Worm (Caenorhabditis elegans) whole organism, L4 larva: ENCODE results near the gene lido-18.
A peak's percentile ranks its signal among the peaks of the same experiment; 100 is the strongest.

Experiments used
- daf-19 ChIP-seq: fragments of 200-800 bp; sonication (Bioruptor generic); conservative IDR thresholded peaks from 2 replicates; pipeline ENCODE4 v1.3.6; 2022; ENCODE audit warnings: missing genetic modification characterization, missing compliant biosample characterization
- lsy-2 ChIP-seq, 2 experiments: fragments of 150-350 bp in 1 of 2; sonication (generic microtip) in 1 of 2; optimal IDR thresholded peaks; 2 replicates each; lab custom pipeline; 2014 to 2017; ENCODE audit warnings: missing biosample characterization in 2 of 2, missing genetic modification characterization in 2 of 2
- nhr-10 ChIP-seq: fragments of 150-350 bp; optimal IDR thresholded peaks from 2 replicates; lab custom pipeline; 2014; ENCODE audit warnings: missing biosample characterization, missing genetic modification characterization
- unc-62 ChIP-seq, 3 experiments: fragments of 150-350 bp in 1 of 3; sonication (generic microtip); optimal IDR thresholded peaks in 2 of 3; peaks in 1 of 3; 1 replicate in 1 of 3; 2 replicates in 2 of 3; lab custom pipeline; 2014 to 2017; ENCODE audit warnings: missing biosample characterization in 3 of 3, missing genetic modification characterization in 3 of 3, missing genetic modification reagents in 3 of 3, missing genotype in 1 of 3

DNA sequence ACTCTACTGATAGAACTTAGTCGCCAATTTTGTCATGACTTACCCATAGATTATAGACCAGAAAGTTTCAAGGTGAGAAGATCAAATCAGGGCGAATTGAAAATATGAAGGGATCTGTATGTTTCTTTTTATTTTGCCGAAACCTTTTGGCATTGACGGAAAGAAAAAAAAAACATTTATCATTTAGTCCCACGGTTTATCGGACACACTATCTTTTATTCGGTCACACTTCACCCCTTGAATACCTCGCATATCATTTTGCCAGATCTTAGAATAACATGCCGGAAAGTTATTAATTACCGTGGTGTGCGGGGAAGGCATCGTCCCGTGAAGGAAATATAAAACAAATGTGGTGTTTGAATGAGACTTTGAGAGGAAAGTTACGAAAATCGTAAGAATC is 17.0 kb upstream of the lido-18 start:
- no peak for TF ChIP-seq daf-19 (GFP tag; lab: Robert Waterston, UW)
- no peak for TF ChIP-seq lsy-2 (tag; optimal IDR thresholded peaks at IDR 0.05; lab: Kevin White, UChicago)
- peak in 1 of 2 experiments; percentile 96 for TF ChIP-seq unc-62 (GFP tag; optimal IDR thresholded peaks at IDR 0.05 in 1 of 2; lab: Kevin White, UChicago)
- no peak for TF ChIP-seq unc-62 (tag; optimal IDR thresholded peaks at IDR 0.05; lab: Kevin White, UChicago)
- no peak for TF ChIP-seq nhr-10
